Fruit fly (Drosophila melanogaster) Kc167 (cell line): ENCODE results near the gene firl.

ENCODE experiments used
- Myc ChIP-seq: fragments of >200 bp; optimal IDR thresholded peaks from 2 replicates; lab custom pipeline; 2017; ENCODE audit warnings: missing external identifiers
- Sin3A ChIP-seq: fragments of >200 bp; optimal IDR thresholded peaks from 2 replicates; lab custom pipeline; 2018; ENCODE audit warnings: missing external identifiers
- h ChIP-seq: fragments of >200 bp; optimal IDR thresholded peaks from 3 replicates; lab custom pipeline; 2018; ENCODE audit warnings: missing external identifiers
- insv ChIP-seq: fragments of >200 bp; optimal IDR thresholded peaks from 3 replicates; lab custom pipeline; 2018; ENCODE audit warnings: missing external identifiers
- psq ChIP-seq: fragments of >200 bp; optimal IDR thresholded peaks from 2 replicates; lab custom pipeline; 2017; ENCODE audit warnings: missing external identifiers
- ttk ChIP-seq: sonication (Bioruptor generic); optimal IDR thresholded peaks from 2 replicates; lab custom pipeline; 2017; ENCODE audit warnings: missing external identifiers

Gene firl

dm6 chr2L:12013741-12014393 is 52.7 kb downstream of the firl start:
- TF ChIP-seq ttk (lab: Kevin White, UChicago) (no peak), psq (lab: Kevin White, UChicago) (no peak), insv (no peak), h (lab: Kevin White, UChicago) (no peak), Sin3A (no peak), Myc (lab: Kevin White, UChicago) (no peak)
